Worm (Caenorhabditis elegans): ENCODE measurements around the gene clc-4.

DNA sequence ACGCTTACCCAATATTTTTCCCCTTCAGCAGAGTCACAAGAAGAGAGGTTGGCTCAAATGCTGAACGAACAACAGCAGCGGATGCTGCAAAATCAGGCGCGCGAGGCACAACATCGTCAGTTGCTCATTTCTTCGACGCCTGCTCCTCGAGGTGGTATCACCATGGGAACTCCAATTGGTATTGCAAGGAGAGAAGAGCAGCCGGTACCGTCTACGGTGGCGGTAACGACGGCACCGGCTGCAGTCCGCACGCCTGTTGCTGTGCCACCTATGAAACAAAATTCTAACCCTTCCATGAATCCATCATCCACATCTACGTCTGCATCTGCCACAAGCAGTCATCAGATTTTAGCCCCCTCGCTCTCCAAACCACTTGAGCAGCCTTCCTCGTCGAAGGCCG is 8.9 kb downstream of the clc-4 start:
- TF ChIP-seq him-1 (tag; optimal IDR thresholded peaks at IDR 0.05) (no peak), W03F9.2 (tag; optimal IDR thresholded peaks at IDR 0.05) (no peak), dao-5 (tag; optimal IDR thresholded peaks at IDR 0.05) (no peak)

Measured in whole organism, L4/young adult.